Worm (Caenorhabditis elegans) whole organism, L4 larva: Measurements from ENCODE around the gene Y43F8C.5.

Experiments
- ZK337.2 ChIP-seq: fragments of 200-800 bp; sonication (Bioruptor generic); IDR thresholded peaks from 2 replicates; pipeline ENCODE4 v1.3.6; 2022; ENCODE audit warnings: missing genetic modification reagents, missing genetic modification characterization, missing compliant biosample characterization
- mep-1 ChIP-seq: fragments of 150-350 bp; sonication (generic microtip); optimal IDR thresholded peaks from 3 replicates; lab custom pipeline; 2014; ENCODE audit warnings: missing biosample characterization, missing genetic modification characterization
- nhr-11 ChIP-seq: fragments of 150-350 bp; optimal IDR thresholded peaks from 2 replicates; lab custom pipeline; 2014; ENCODE audit warnings: missing biosample characterization, missing genetic modification characterization
- nhr-28 ChIP-seq: fragments of 150-350 bp; optimal IDR thresholded peaks from 2 replicates; lab custom pipeline; 2014; ENCODE audit warnings: missing biosample characterization, missing genetic modification characterization
- nhr-76 ChIP-seq: fragments of 150-350 bp; optimal IDR thresholded peaks from 2 replicates; lab custom pipeline; 2014; ENCODE audit warnings: missing biosample characterization, missing genetic modification characterization
- pha-4 ChIP-seq, 2 experiments: fragments of 150-350 bp in 1 of 2; fragments of 200-800 bp in 1 of 2; sonication (Bioruptor generic) in 1 of 2; IDR thresholded peaks in 1 of 2; optimal IDR thresholded peaks in 1 of 2; 2 replicates each; pipeline versions ENCODE4 v1.3.6 to Lab custom; 2014 to 2022; ENCODE audit warnings: missing genetic modification characterization in 2 of 2, missing genetic modification reagents in 2 of 2, missing biosample characterization in 1 of 2, missing compliant biosample characterization in 1 of 2
- pqm-1 ChIP-seq: sonication (generic microtip); optimal IDR thresholded peaks from 2 replicates; lab custom pipeline; 2017; ENCODE audit warnings: missing biosample characterization, missing genetic modification characterization
- snpc-4 ChIP-seq: fragments of 150-350 bp; optimal IDR thresholded peaks from 2 replicates; lab custom pipeline; 2014; ENCODE audit warnings: missing biosample characterization, missing genetic modification characterization
- spr-1 ChIP-seq: sonication (generic microtip); optimal IDR thresholded peaks from 2 replicates; lab custom pipeline; 2016; ENCODE audit warnings: mild to moderate bottlenecking, missing genetic modification characterization, missing compliant biosample characterization
- unc-39 ChIP-seq: sonication (generic microtip); optimal IDR thresholded peaks from 2 replicates; lab custom pipeline; 2017; ENCODE audit warnings: missing biosample characterization, missing genetic modification characterization

ce11 chrV:19674543-19674942, 42.1 kb upstream of the Y43F8C.5 start, which contains the start of gene mrp-7:
- TF ChIP-seq pqm-1 (tag; lab: Kevin White, UChicago): no peak
- TF ChIP-seq unc-39: no peak
- no peak for TF ChIP-seq snpc-4 (tag; lab: Kevin White, UChicago)
- TF ChIP-seq nhr-28 (tag; lab: Kevin White, UChicago): no peak
- no peak for TF ChIP-seq nhr-11 (tag; lab: Kevin White, UChicago)
- TF ChIP-seq mep-1 (tag; lab: Kevin White, UChicago): no peak
- no peak for TF ChIP-seq nhr-76 (tag; lab: Kevin White, UChicago)
- no peak for TF ChIP-seq spr-1 (tag; lab: Kevin White, UChicago)
- TF ChIP-seq pha-4 (GFP tag; IDR thresholded peaks at IDR 0.05; lab: Robert Waterston, UW): no peak
- TF ChIP-seq pha-4 (tag; optimal IDR thresholded peaks at IDR 0.05; lab: Kevin White, UChicago): no peak
- TF ChIP-seq ZK337.2 (GFP tag; lab: Robert Waterston, UW): no peak
